Fruit fly (Drosophila melanogaster): Measurements from ENCODE around the gene CG15544.

Gene CG15544

dm6 chr3R:30782553-30782952 is 45.1 kb upstream of the CG15544 start:
- no peak for TF ChIP-seq Adf1 (GFP tag; IDR thresholded peaks at IDR 0.05)
- TF ChIP-seq twi (tag; optimal IDR thresholded peaks at IDR 0.05) = peak; percentile 91
- TF ChIP-seq HHEX (GFP tag; optimal IDR thresholded peaks at IDR 0.05) = no peak

- no peak for TF ChIP-seq CG3838 (GFP tag; optimal IDR thresholded peaks at IDR 0.05)
- peak; percentile 81 for TF ChIP-seq CG14441 (GFP tag; IDR thresholded peaks at IDR 0.05)
- TF ChIP-seq CG7556 (GFP tag; optimal IDR thresholded peaks at IDR 0.05) = peak; percentile 34
- TF ChIP-seq H15 (GFP tag; IDR thresholded peaks at IDR 0.05) = peak; percentile 52; the same call in 1 of the 3 replicates
- peak; percentile 87 for TF ChIP-seq CG11456 (GFP tag; IDR thresholded peaks at IDR 0.05)
- TF ChIP-seq wdn (GFP tag; IDR thresholded peaks at IDR 0.05) = peak; percentile 51; the same call in 1 of the 2 replicates
- peak; percentile 12; the same call in 1 of the 3 replicates for TF ChIP-seq HLH4C (GFP tag; IDR thresholded peaks at IDR 0.05; ENCODE audit: partially characterized antibody)
- TF ChIP-seq CG11560 (tag; IDR thresholded peaks at IDR 0.05) = peak; percentile 100
- TF ChIP-seq MBD-R2 (GFP tag; IDR thresholded peaks at IDR 0.05) = peak; percentile 56
- TF ChIP-seq CG3995 (GFP tag; optimal IDR thresholded peaks at IDR 0.05) = no peak
- TF ChIP-seq Xbp1 (GFP tag; optimal IDR thresholded peaks at IDR 0.05) = peak; percentile 49
- no peak for TF ChIP-seq pan (optimal IDR thresholded peaks at IDR 0.05)
- TF ChIP-seq pan (GFP tag; optimal IDR thresholded peaks at IDR 0.05 in 1 of 2, IDR thresholded peaks at IDR 0.05 in 1 of 2) = peak in 1 of 2 experiments; percentile 88
- TF ChIP-seq zfh1 (GFP tag; IDR thresholded peaks at IDR 0.05) = peak; percentile 83
- TF ChIP-seq sisA (GFP tag; IDR thresholded peaks at IDR 0.05) = peak; percentile 57; the same call in 1 of the 2 replicates
- TF ChIP-seq Dbx (GFP tag; IDR thresholded peaks at IDR 0.05) = peak; percentile 66
- peak; percentile 60 for TF ChIP-seq gsb (GFP tag; IDR thresholded peaks at IDR 0.05)
- TF ChIP-seq Antp (GFP tag; optimal IDR thresholded peaks at IDR 0.05) = peak; percentile 39
- TF ChIP-seq CG14050 (GFP tag; IDR thresholded peaks at IDR 0.05) = no peak; the same call in 2 of the 3 replicates
- TF ChIP-seq usp (GFP tag; optimal IDR thresholded peaks at IDR 0.05) = no peak
- peak; percentile 38 for TF ChIP-seq trem (tag; optimal IDR thresholded peaks at IDR 0.05)
- peak; percentile 66; the same call in 1 of the 3 replicates for TF ChIP-seq z (GFP tag; IDR thresholded peaks at IDR 0.05)
- TF ChIP-seq dysf (GFP tag; IDR thresholded peaks at IDR 0.05) = peak; percentile 79
- peak; percentile 30 for TF ChIP-seq CG1603 (tag; optimal IDR thresholded peaks at IDR 0.05)
- TF ChIP-seq CG8281 (tag; optimal IDR thresholded peaks at IDR 0.05) = no peak
- peak; percentile 80 for TF ChIP-seq sens-2 (GFP tag; IDR thresholded peaks at IDR 0.05)
- TF ChIP-seq CG30431 (GFP tag; optimal IDR thresholded peaks at IDR 0.05) = no peak
- TF ChIP-seq CG7271 (tag; optimal IDR thresholded peaks at IDR 0.05) = no peak
- TF ChIP-seq CG3726 (GFP tag; IDR thresholded peaks at IDR 0.05) = peak; percentile 71; the same call in 1 of the 3 replicates
- TF ChIP-seq CG13624 (GFP tag; optimal IDR thresholded peaks at IDR 0.05) = peak; percentile 21
- no peak for TF ChIP-seq HLH54F (GFP tag; optimal IDR thresholded peaks at IDR 0.05)
- no peak for TF ChIP-seq nom (GFP tag; optimal IDR thresholded peaks at IDR 0.05)
- no peak for TF ChIP-seq Gsc (GFP tag; IDR thresholded peaks at IDR 0.05)
- peak; percentile 67 for TF ChIP-seq CG17328 (GFP tag; IDR thresholded peaks at IDR 0.05)
- peak; percentile 0 for TF ChIP-seq CG6813 (GFP tag; optimal IDR thresholded peaks at IDR 0.05)
- no peak for TF ChIP-seq Hr39 (optimal IDR thresholded peaks at IDR 0.05)
- no peak for TF ChIP-seq CG8944 (GFP tag; optimal IDR thresholded peaks at IDR 0.05)
- no peak for TF ChIP-seq ham (GFP tag; IDR thresholded peaks at IDR 0.05)
- TF ChIP-seq hbn (GFP tag; IDR thresholded peaks at IDR 0.05; ENCODE audit: partially characterized antibody) = peak; percentile 53
- peak; percentile 79 for TF ChIP-seq Dp (GFP tag; optimal IDR thresholded peaks at IDR 0.05)
- TF ChIP-seq Side (GFP tag; optimal IDR thresholded peaks at IDR 0.05) = peak; percentile 3
- TF ChIP-seq sna (GFP tag; IDR thresholded peaks at IDR 0.05; ENCODE audit: partially characterized antibody) = peak; percentile 20; the same call in 1 of the 2 replicates
- TF ChIP-seq YL-1 (GFP tag; optimal IDR thresholded peaks at IDR 0.05) = no peak
- TF ChIP-seq CG6791 (GFP tag; IDR thresholded peaks at IDR 0.05; ENCODE audit: partially characterized antibody) = peak; percentile 76
- no peak for TF ChIP-seq CG4328 (GFP tag; optimal IDR thresholded peaks at IDR 0.05)
- TF ChIP-seq dati (GFP tag; IDR thresholded peaks at IDR 0.05) = peak; percentile 55
- TF ChIP-seq CHES-1-like (GFP tag; optimal IDR thresholded peaks at IDR 0.05) = peak; percentile 13
These were observed 38.3 kb upstream of the CG15544 start for dm6 chr3R:30789363-30789762.

Measured in whole organism, embryonic.